Worm (Caenorhabditis elegans) whole organism, young adult: ENCODE data around the gene D1054.10.
A peak's percentile ranks its signal among the peaks of the same experiment; 100 is the strongest.

Experiments used
- B0035.1 ChIP-seq: sonication (generic microtip); optimal IDR thresholded peaks from 2 replicates; lab custom pipeline; 2016; ENCODE audit warnings: missing genetic modification characterization, mild to moderate bottlenecking, missing compliant biosample characterization, missing genotype, missing genetic modification reagents
- B0261.1 ChIP-seq: sonication (generic microtip); optimal IDR thresholded peaks from 2 replicates; lab custom pipeline; 2016; ENCODE audit warnings: mild to moderate bottlenecking, missing genetic modification characterization, moderate library complexity, missing compliant biosample characterization
- F10E7.11 ChIP-seq: sonication (generic microtip); optimal IDR thresholded peaks from 2 replicates; lab custom pipeline; 2017; ENCODE audit warnings: mild to moderate bottlenecking, missing genetic modification characterization, moderate library complexity, missing compliant biosample characterization
- F33H1.4 ChIP-seq: fragments of 200-800 bp; sonication (Bioruptor generic); IDR thresholded peaks from 2 replicates; pipeline ENCODE4 v1.3.6; 2022; ENCODE audit warnings: missing genetic modification reagents, missing genetic modification characterization, missing compliant biosample characterization
- F37B4.10 ChIP-seq: fragments of 200-800 bp; sonication (Bioruptor generic); IDR thresholded peaks from 2 replicates; pipeline ENCODE4 v1.3.6; 2022; ENCODE audit warnings: missing genetic modification characterization, missing compliant biosample characterization
- Y53F4B.3 ChIP-seq: fragments of 200-800 bp; sonication (Bioruptor generic); IDR thresholded peaks from 2 replicates; pipeline ENCODE4 v1.3.6; 2022; ENCODE audit warnings: missing genetic modification reagents, missing genetic modification characterization, missing compliant biosample characterization
- Y79H2A.3 ChIP-seq: fragments of 200-800 bp; sonication (Bioruptor generic); conservative IDR thresholded peaks from 2 replicates; pipeline ENCODE4 v1.3.6; 2022; ENCODE audit warnings: missing genetic modification reagents, missing genetic modification characterization, missing compliant biosample characterization
- Y95B8A.8 ChIP-seq: fragments of 200-800 bp; sonication (Bioruptor generic); IDR thresholded peaks from 2 replicates; pipeline ENCODE4 v1.3.6; 2022; ENCODE audit warnings: missing genetic modification reagents, missing genetic modification characterization, missing compliant biosample characterization
- akir-1 ChIP-seq: fragments of 200-800 bp; sonication (Bioruptor generic); optimal IDR thresholded peaks from 2 replicates; lab custom pipeline; 2018; ENCODE audit warnings: mild to moderate bottlenecking, missing genetic modification characterization, moderate library complexity, missing compliant biosample characterization
- aptf-2 ChIP-seq: fragments of 200-800 bp; sonication (Bioruptor generic); conservative IDR thresholded peaks from 2 replicates; pipeline ENCODE4 v1.3.6; 2022; ENCODE audit warnings: missing genetic modification reagents, missing genetic modification characterization, missing compliant biosample characterization
- aptf-3 ChIP-seq: fragments of 200-800 bp; sonication (Bioruptor generic); IDR thresholded peaks from 2 replicates; pipeline ENCODE4 v1.3.6; 2022; ENCODE audit warnings: missing genetic modification characterization, missing compliant biosample characterization
- attf-3 ChIP-seq: fragments of 200-800 bp; sonication (Bioruptor generic); conservative IDR thresholded peaks from 2 replicates; pipeline ENCODE4 v1.3.6; 2022; ENCODE audit warnings: missing genetic modification reagents, missing genetic modification characterization, missing compliant biosample characterization
- attf-5 ChIP-seq: fragments of 200-800 bp; sonication (Bioruptor generic); optimal IDR thresholded peaks from 2 replicates; lab custom pipeline; 2018; ENCODE audit warnings: mild to moderate bottlenecking, missing genetic modification characterization, missing compliant biosample characterization
- ceh-27 ChIP-seq: fragments of 200-800 bp; sonication (Bioruptor generic); optimal IDR thresholded peaks from 2 replicates; lab custom pipeline; 2018; ENCODE audit warnings: mild to moderate bottlenecking, missing genetic modification characterization, moderate library complexity, missing compliant biosample characterization
- ceh-58 ChIP-seq: fragments of 200-800 bp; sonication (Bioruptor generic); IDR thresholded peaks from 2 replicates; pipeline ENCODE4 v1.3.6; 2022; ENCODE audit warnings: missing genetic modification characterization, missing compliant biosample characterization
- egl-18 ChIP-seq: fragments of 200-800 bp; sonication (Bioruptor generic); IDR thresholded peaks from 2 replicates; pipeline ENCODE4 v1.3.6; 2022; ENCODE audit warnings: missing genetic modification reagents, missing genetic modification characterization, missing compliant biosample characterization
- hlh-12 ChIP-seq: sonication (generic microtip); optimal IDR thresholded peaks from 2 replicates; lab custom pipeline; 2016; ENCODE audit warnings: missing genetic modification characterization, missing compliant biosample characterization
- hlh-26 ChIP-seq: fragments of 200-800 bp; sonication (Bioruptor generic); conservative IDR thresholded peaks from 2 replicates; pipeline ENCODE4 v1.3.6; 2022; ENCODE audit warnings: missing genetic modification reagents, missing genetic modification characterization, missing compliant biosample characterization
- hrde-1 ChIP-seq: sonication (generic microtip); optimal IDR thresholded peaks from 2 replicates; lab custom pipeline; 2016; ENCODE audit warnings: missing genetic modification characterization, mild to moderate bottlenecking, missing compliant biosample characterization, moderate library complexity, missing genotype, missing genetic modification reagents, borderline replicate concordance
- let-526 ChIP-seq: fragments of 200-800 bp; sonication (Bioruptor generic); IDR thresholded peaks from 2 replicates; pipeline ENCODE4 v1.3.6; 2022; ENCODE audit warnings: missing genetic modification reagents, missing genetic modification characterization, missing compliant biosample characterization
- lir-1 ChIP-seq: fragments of 200-800 bp; sonication (Bioruptor generic); conservative IDR thresholded peaks from 2 replicates; pipeline ENCODE4 v1.3.6; 2022; ENCODE audit warnings: missing genetic modification reagents, missing genetic modification characterization, missing compliant biosample characterization
- madf-10 ChIP-seq: sonication (generic microtip); optimal IDR thresholded peaks from 2 replicates; lab custom pipeline; 2016; ENCODE audit warnings: mild to moderate bottlenecking, missing genetic modification characterization, missing compliant biosample characterization
- madf-3 ChIP-seq: fragments of 200-800 bp; sonication (Bioruptor generic); IDR thresholded peaks from 2 replicates; pipeline ENCODE4 v1.3.6; 2022; ENCODE audit warnings: missing genetic modification reagents, missing genetic modification characterization, missing compliant biosample characterization
- mcd-1 ChIP-seq: fragments of 200-800 bp; sonication (Bioruptor generic); IDR thresholded peaks from 2 replicates; pipeline ENCODE4 v1.3.6; 2022; ENCODE audit warnings: missing genetic modification reagents, missing genetic modification characterization, missing compliant biosample characterization
- mel-28 ChIP-seq: sonication (generic microtip); optimal IDR thresholded peaks from 2 replicates; lab custom pipeline; 2016; ENCODE audit warnings: borderline replicate concordance, mild to moderate bottlenecking, missing genetic modification characterization, missing compliant biosample characterization
- mes-4 ChIP-seq: sonication (generic microtip); optimal IDR thresholded peaks from 2 replicates; lab custom pipeline; 2016; ENCODE audit warnings: missing genotype, missing genetic modification characterization, missing compliant biosample characterization
- nfya-2 ChIP-seq: fragments of 200-800 bp; sonication (Bioruptor generic); IDR thresholded peaks from 2 replicates; pipeline ENCODE4 v1.3.6; 2022; ENCODE audit warnings: missing genetic modification reagents, missing genetic modification characterization, missing compliant biosample characterization
- nhr-120 ChIP-seq: fragments of 200-800 bp; sonication (Bioruptor generic); IDR thresholded peaks from 2 replicates; pipeline ENCODE4 v1.3.6; 2022; ENCODE audit warnings: missing genetic modification characterization, missing compliant biosample characterization
- nhr-27 ChIP-seq: fragments of 200-800 bp; sonication (Bioruptor generic); optimal IDR thresholded peaks from 2 replicates; lab custom pipeline; 2018; ENCODE audit warnings: mild to moderate bottlenecking, missing genetic modification characterization, moderate library complexity, missing compliant biosample characterization
- rcor-1 ChIP-seq: fragments of 200-800 bp; sonication (Bioruptor generic); IDR thresholded peaks from 2 replicates; pipeline ENCODE4 v1.3.6; 2022; ENCODE audit warnings: missing genetic modification reagents, missing genetic modification characterization, missing compliant biosample characterization
- snpc-3.4 ChIP-seq: sonication (generic microtip); optimal IDR thresholded peaks from 2 replicates; lab custom pipeline; 2017; ENCODE audit warnings: missing genetic modification characterization, mild to moderate bottlenecking, missing compliant biosample characterization, antibody characterized with exemption, moderate library complexity, missing genotype, missing genetic modification reagents
- snpc-4 ChIP-seq, 5 experiments: fragments of 150-350 bp in 1 of 5; sonication (generic microtip) in 4 of 5; optimal IDR thresholded peaks; 2 replicates each; lab custom pipeline; 2014 to 2018; ENCODE audit warnings: missing genetic modification characterization in 5 of 5, missing biosample characterization in 3 of 5, antibody characterized with exemption in 2 of 5, mild to moderate bottlenecking in 2 of 5, missing compliant biosample characterization in 2 of 5, missing genotype in 2 of 5, moderate library complexity in 2 of 5, missing genetic modification reagents in 1 of 5
- zfh-2 ChIP-seq: fragments of 200-800 bp; sonication (Bioruptor generic); conservative IDR thresholded peaks from 2 replicates; pipeline ENCODE4 v1.3.6; 2022; ENCODE audit warnings: missing genetic modification reagents, missing genetic modification characterization, missing compliant biosample characterization
- zim-3 ChIP-seq: sonication (generic microtip); optimal IDR thresholded peaks from 2 replicates; lab custom pipeline; 2017; ENCODE audit warnings: mild to moderate bottlenecking, missing genetic modification characterization, moderate library complexity, missing compliant biosample characterization
- ztf-25 ChIP-seq: fragments of 200-800 bp; sonication (Bioruptor generic); IDR thresholded peaks from 2 replicates; pipeline ENCODE4 v1.3.6; 2022; ENCODE audit warnings: missing genetic modification reagents, missing genetic modification characterization, missing compliant biosample characterization

D1054.10 gene

DNA sequence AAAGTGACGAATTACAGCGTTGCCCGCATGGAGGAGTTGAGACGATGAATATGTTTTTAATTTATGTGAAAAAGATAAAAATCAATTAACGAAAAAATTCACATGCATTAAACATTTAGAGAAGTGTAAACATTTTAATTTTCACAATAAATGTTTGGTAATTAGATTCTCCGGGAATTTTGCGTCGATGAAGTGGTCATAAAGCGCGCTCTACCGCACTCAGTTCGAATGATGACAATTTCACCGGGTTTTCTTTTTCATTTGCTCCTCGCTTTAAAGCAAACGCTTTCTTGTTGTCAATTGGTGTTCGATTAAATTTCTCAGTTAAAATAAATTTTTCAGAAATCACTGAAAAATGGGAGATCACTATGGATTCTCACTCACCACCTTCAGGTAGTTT lies 22.6 kb downstream of the D1054.10 start, which contains the start of the genes D1054.1 and pas-2:
Gene D1054.1 (minus strand): TSS at position 192 of the 400 bp plus-strand sequence.
Gene pas-2 (plus strand): TSS at position 343 of the 400 bp plus-strand sequence.
- TF ChIP-seq rcor-1 (GFP tag; lab: Robert Waterston, UW) (no peak), mcd-1 (GFP tag; lab: Robert Waterston, UW) (peak; percentile 40; the same call in 1 of the 2 replicates), snpc-4 (GFP tag; optimal IDR thresholded peaks at IDR 0.05; lab: Kevin White, UChicago) (no peak), snpc-4 (tag; optimal IDR thresholded peaks at IDR 0.05; lab: Kevin White, UChicago) (peak in 1 of 4 experiments; percentile 33)

DNA sequence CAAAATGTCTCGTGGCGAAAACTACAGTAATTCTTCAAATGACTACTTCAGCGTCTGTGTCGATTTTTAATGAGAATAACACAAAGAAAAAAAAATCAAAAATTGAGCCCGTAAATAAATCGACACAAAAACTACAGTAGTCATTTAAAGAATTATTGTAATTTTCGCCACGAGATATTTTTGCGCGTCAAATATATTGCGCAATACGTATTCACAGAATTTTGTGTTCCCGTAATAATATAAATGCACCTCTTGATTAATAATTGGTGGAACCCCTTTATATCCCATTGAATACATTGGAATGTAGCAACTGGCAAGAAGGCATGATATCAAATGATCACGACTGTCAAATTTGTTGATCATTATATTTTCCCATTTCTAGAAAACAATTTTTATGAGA lies 23.8 kb downstream of the D1054.10 start:
- TF ChIP-seq B0035.1, result no peak
- no peak for TF ChIP-seq mel-28 (tag; lab: Kevin White, UChicago)
- TF ChIP-seq hrde-1 (tag; lab: Kevin White, UChicago), result no peak
- TF ChIP-seq egl-18 (GFP tag; lab: Robert Waterston, UW), result no peak
- no peak for TF ChIP-seq nhr-27 (tag; lab: Kevin White, UChicago)
- no peak for TF ChIP-seq rcor-1 (GFP tag; lab: Robert Waterston, UW)
- no peak for TF ChIP-seq madf-10 (tag; lab: Kevin White, UChicago)
- TF ChIP-seq hlh-26, result no peak
- TF ChIP-seq let-526 (GFP tag; lab: Robert Waterston, UW), result no peak
- TF ChIP-seq B0261.1 (tag; lab: Kevin White, UChicago), result no peak
- no peak for TF ChIP-seq Y53F4B.3
- no peak for TF ChIP-seq akir-1 (GFP tag; lab: Kevin White, UChicago)
- TF ChIP-seq attf-5 (GFP tag; lab: Kevin White, UChicago), result no peak
- no peak for TF ChIP-seq Y95B8A.8 (GFP tag; lab: Robert Waterston, UW)
- TF ChIP-seq F37B4.10, result no peak
- TF ChIP-seq F33H1.4 (GFP tag; lab: Robert Waterston, UW), result no peak

DNA sequence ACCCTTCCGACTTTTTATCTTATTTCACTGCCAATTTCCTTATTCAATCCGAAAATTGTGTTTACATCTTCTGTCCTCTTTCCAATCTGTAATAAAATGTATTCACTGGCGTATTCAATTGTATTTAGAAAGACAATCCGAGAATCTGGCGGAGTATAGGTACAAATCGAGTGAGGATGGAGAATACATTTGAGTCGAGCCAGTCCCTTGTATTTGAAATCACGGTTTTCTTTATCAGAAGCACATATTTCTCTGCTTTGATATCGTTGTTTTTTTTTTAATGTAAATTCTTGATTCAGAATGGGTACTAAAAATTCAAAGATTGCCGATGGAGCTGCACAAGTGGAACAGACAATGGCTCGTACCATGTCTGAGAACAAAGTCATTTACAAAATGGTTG lies 28.6 kb downstream of the D1054.10 start, which contains the start of gene ocr-1:
Gene ocr-1 (plus strand): TSS at position 301 of the 400 bp plus-strand sequence.
- no peak for TF ChIP-seq aptf-3
- TF ChIP-seq nfya-2 (GFP tag; lab: Robert Waterston, UW), result no peak
- TF ChIP-seq lir-1 (GFP tag; lab: Robert Waterston, UW), result no peak
- TF ChIP-seq Y79H2A.3 (GFP tag; lab: Robert Waterston, UW), result no peak
- TF ChIP-seq madf-3 (GFP tag; lab: Robert Waterston, UW), result no peak
- TF ChIP-seq ceh-58 (GFP tag; lab: Robert Waterston, UW), result no peak
- no peak for TF ChIP-seq nhr-120 (GFP tag; lab: Robert Waterston, UW)
- TF ChIP-seq hlh-12 (tag; lab: Kevin White, UChicago), result no peak
- TF ChIP-seq ceh-27, result no peak
- no peak for TF ChIP-seq snpc-3.4
- TF ChIP-seq ztf-25, result no peak
- TF ChIP-seq zfh-2 (GFP tag; lab: Robert Waterston, UW), result no peak
- TF ChIP-seq attf-3, result no peak
- TF ChIP-seq Y53F4B.3, result no peak
- no peak for TF ChIP-seq akir-1 (GFP tag; lab: Kevin White, UChicago)
- no peak for TF ChIP-seq aptf-2 (GFP tag; lab: Robert Waterston, UW)
- TF ChIP-seq mes-4 (tag; lab: Kevin White, UChicago), result no peak
- no peak for TF ChIP-seq zim-3
- TF ChIP-seq hrde-1 (tag; lab: Kevin White, UChicago), result no peak
- no peak for TF ChIP-seq F10E7.11 (tag; lab: Kevin White, UChicago)
- TF ChIP-seq, all 124 proteins: peak for 0
